Fruit fly (Drosophila melanogaster): ENCODE data around the gene CG31286.
A peak's percentile ranks its signal among the peaks of the same experiment; 100 is the strongest.

The CG31286 gene

DNA sequence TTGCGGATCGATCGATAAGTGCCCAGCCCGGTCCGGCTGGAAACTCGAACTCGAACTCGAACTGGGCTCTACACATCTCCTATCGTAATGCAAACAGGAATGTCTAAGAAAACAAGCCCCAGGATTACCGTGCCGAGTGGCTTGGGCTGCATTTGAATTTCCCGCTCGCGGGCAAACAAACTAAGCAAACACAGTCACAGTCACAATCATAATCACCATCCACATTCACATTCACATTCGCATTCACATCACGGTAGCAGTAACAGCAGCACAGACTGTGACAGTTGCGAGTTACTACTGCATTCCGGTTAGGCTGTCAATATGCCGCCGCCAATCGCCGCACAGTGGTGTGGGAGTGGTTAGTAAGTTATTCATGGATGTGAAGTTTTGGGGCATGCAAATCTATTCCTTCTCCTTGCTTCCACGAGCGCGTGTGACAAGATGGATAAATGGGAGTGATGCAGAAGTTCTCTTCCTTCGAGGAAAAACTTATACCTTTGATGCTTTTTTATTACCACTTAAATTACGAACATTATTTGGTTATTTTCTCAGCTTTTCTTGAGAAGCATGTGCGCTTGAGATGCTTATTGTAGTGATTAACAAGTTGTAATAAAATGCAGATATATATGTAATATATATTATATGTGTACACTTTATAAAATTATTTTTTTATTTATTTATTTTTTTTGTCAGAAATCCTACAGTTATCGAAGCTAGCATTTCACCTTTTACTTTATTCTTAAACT, 23.5 kb downstream of the CG31286 start (continued):
- TF ChIP-seq salr (GFP tag; optimal IDR thresholded peaks at IDR 0.05) (peak in 1 of 2 experiments; percentile 51), net (GFP tag; optimal IDR thresholded peaks at IDR 0.05) (peak; percentile 1), CG6163 (GFP tag; IDR thresholded peaks at IDR 0.05) (0 out of 3 replicates have a peak, but pooled peaks have one; percentile 10), CG9139 (GFP tag; optimal IDR thresholded peaks at IDR 0.05) (no peak), Lpt (GFP tag; optimal IDR thresholded peaks at IDR 0.05) (peak; percentile 2), Blimp-1 (GFP tag; optimal IDR thresholded peaks at IDR 0.05) (no peak), achi (GFP tag; optimal IDR thresholded peaks at IDR 0.05) (peak; percentile 32), lz (GFP tag; optimal IDR thresholded peaks at IDR 0.05) (no peak), CG34406 (GFP tag; optimal IDR thresholded peaks at IDR 0.05) (no peak), Hr39 (GFP tag; optimal IDR thresholded peaks at IDR 0.05) (no peak), acj6 (GFP tag; optimal IDR thresholded peaks at IDR 0.05) (no peak), Eip75B (GFP tag; optimal IDR thresholded peaks at IDR 0.05) (no peak), fd59A (GFP tag; optimal IDR thresholded peaks at IDR 0.05) (no peak), Ets21C (GFP tag; optimal IDR thresholded peaks at IDR 0.05) (no peak), Eip93F (GFP tag; optimal IDR thresholded peaks at IDR 0.05) (no peak), CG8119 (GFP tag; IDR thresholded peaks at IDR 0.05) (peak; percentile 32; the same call in 1 of the 3 replicates), CG6276 (GFP tag; optimal IDR thresholded peaks at IDR 0.05) (no peak), CG3919 (GFP tag; optimal IDR thresholded peaks at IDR 0.05) (peak; percentile 26), CG11294 (GFP tag; IDR thresholded peaks at IDR 0.05) (no peak), dac (GFP tag; optimal IDR thresholded peaks at IDR 0.05) (peak; percentile 1), Eip78C (GFP tag) (peak; percentile 59)

- TF ChIP-seq dsx (GFP tag; optimal IDR thresholded peaks at IDR 0.05; ENCODE audit: poor library complexity, severe bottlenecking) (peak; percentile 50), Hr4 (GFP tag; optimal IDR thresholded peaks at IDR 0.05) (peak; percentile 25), OdsH (GFP tag; optimal IDR thresholded peaks at IDR 0.05) (no peak), CG15336 (GFP tag; IDR thresholded peaks at IDR 0.05) (no peak), Hr39 (GFP tag; optimal IDR thresholded peaks at IDR 0.05) (no peak), CG6276 (GFP tag; optimal IDR thresholded peaks at IDR 0.05) (peak; percentile 23), fkh (GFP tag; optimal IDR thresholded peaks at IDR 0.05) (peak; percentile 87), CG11294 (GFP tag; IDR thresholded peaks at IDR 0.05) (peak; percentile 11; the same call in 1 of the 2 replicates)
Measured at dm6 chr3R:6665117-6665654, 24.2 kb downstream of the CG31286 start.

- TF ChIP-seq fkh (GFP tag; optimal IDR thresholded peaks at IDR 0.05) (peak; percentile 88), CG8119 (GFP tag; IDR thresholded peaks at IDR 0.05) (no peak)
Measured at dm6 chr3R:6667245-6667644, 26.2 kb downstream of the CG31286 start.

dm6 chr3R:6668234-6668633, 27.2 kb downstream of the CG31286 start:
- TF ChIP-seq Eip93F (GFP tag; optimal IDR thresholded peaks at IDR 0.05) = no peak
- no peak for TF ChIP-seq Ets96B (tag; optimal IDR thresholded peaks at IDR 0.05)
- TF ChIP-seq Hr38 (GFP tag; optimal IDR thresholded peaks at IDR 0.05) = no peak
- no peak for TF ChIP-seq Lpt (GFP tag; optimal IDR thresholded peaks at IDR 0.05)
- no peak for TF ChIP-seq topi (GFP tag; optimal IDR thresholded peaks at IDR 0.05)
- no peak for TF ChIP-seq Ets21C (GFP tag; optimal IDR thresholded peaks at IDR 0.05)
- TF ChIP-seq CG6163 (GFP tag; IDR thresholded peaks at IDR 0.05) = no peak
- no peak for TF ChIP-seq fd85E (GFP tag; optimal IDR thresholded peaks at IDR 0.05)
- no peak for TF ChIP-seq pdm3 (GFP tag; optimal IDR thresholded peaks at IDR 0.05)
- TF ChIP-seq CG8119 (GFP tag; IDR thresholded peaks at IDR 0.05) = no peak
- no peak for TF ChIP-seq net (GFP tag; optimal IDR thresholded peaks at IDR 0.05)
- TF ChIP-seq Eip75B (GFP tag; optimal IDR thresholded peaks at IDR 0.05) = no peak
- TF ChIP-seq CG16779 (tag; optimal IDR thresholded peaks at IDR 0.05) = no peak
- no peak for TF ChIP-seq CG6854 (GFP tag; optimal IDR thresholded peaks at IDR 0.05)
- no peak for TF ChIP-seq CG8319 (GFP tag; optimal IDR thresholded peaks at IDR 0.05)
- no peak for TF ChIP-seq CG6276 (GFP tag; optimal IDR thresholded peaks at IDR 0.05)
